Worm (Caenorhabditis elegans) whole organism, L1 larva: ENCODE data around the gene fbxa-81.

Experiments used
- aha-1 ChIP-seq: fragments of 150-350 bp; optimal IDR thresholded peaks from 2 replicates; lab custom pipeline; 2014; ENCODE audit warnings: missing biosample characterization, missing genetic modification characterization
- blmp-1 ChIP-seq: fragments of 150-350 bp; optimal IDR thresholded peaks from 2 replicates; lab custom pipeline; 2014; ENCODE audit warnings: missing biosample characterization, missing genetic modification characterization
- elt-2 ChIP-seq: sonication (generic microtip); optimal IDR thresholded peaks from 2 replicates; lab custom pipeline; 2016; ENCODE audit warnings: missing genetic modification characterization, mild to moderate bottlenecking, inconsistent platforms, missing compliant biosample characterization, missing genetic modification reagents
- elt-3 ChIP-seq, 6 experiments: fragments of 150-350 bp in 1 of 6; sonication (generic microtip); optimal IDR thresholded peaks; 2 replicates each; lab custom pipeline; 2017 to 2018; ENCODE audit warnings: missing biosample characterization in 6 of 6, missing genetic modification characterization in 6 of 6, inconsistent platforms in 1 of 6
- fos-1 ChIP-seq: fragments of 150-350 bp; optimal IDR thresholded peaks from 2 replicates; lab custom pipeline; 2014; ENCODE audit warnings: missing biosample characterization, missing genetic modification characterization
- lin-15B ChIP-seq: fragments of 150-350 bp; sonication (generic microtip); optimal IDR thresholded peaks from 3 replicates; lab custom pipeline; 2014; ENCODE audit warnings: missing biosample characterization, missing genetic modification characterization
- lir-3 ChIP-seq: sonication (generic microtip); optimal IDR thresholded peaks from 2 replicates; lab custom pipeline; 2016; ENCODE audit warnings: mild to moderate bottlenecking, missing genetic modification characterization, moderate library complexity, missing compliant biosample characterization; ENCODE audit not compliant: poor library complexity
- mep-1 ChIP-seq: fragments of 150-350 bp; optimal IDR thresholded peaks from 2 replicates; lab custom pipeline; 2014; ENCODE audit warnings: missing biosample characterization, missing genetic modification characterization
- pag-3 ChIP-seq: sonication (generic microtip); optimal IDR thresholded peaks from 2 replicates; lab custom pipeline; 2017; ENCODE audit warnings: missing genetic modification characterization, mild to moderate bottlenecking, missing compliant biosample characterization, antibody characterized with exemption, borderline replicate concordance; ENCODE audit not compliant: insufficient read depth
- pax-3 ChIP-seq: fragments of 200-800 bp; sonication (Bioruptor generic); optimal IDR thresholded peaks from 2 replicates; lab custom pipeline; 2018; ENCODE audit warnings: mild to moderate bottlenecking, missing genetic modification characterization, moderate library complexity, missing compliant biosample characterization
- snpc-4 ChIP-seq: fragments of 150-350 bp; optimal IDR thresholded peaks from 2 replicates; lab custom pipeline; 2014; ENCODE audit warnings: missing biosample characterization, missing genetic modification characterization
- vab-15 ChIP-seq: sonication (generic microtip); optimal IDR thresholded peaks from 2 replicates; lab custom pipeline; 2017; ENCODE audit warnings: missing genotype, mild to moderate bottlenecking, missing genetic modification characterization, missing compliant biosample characterization
- zag-1 ChIP-seq: fragments of 150-350 bp; optimal IDR thresholded peaks from 2 replicates; lab custom pipeline; 2014; ENCODE audit warnings: missing biosample characterization, missing genetic modification characterization

- TF ChIP-seq zag-1 (tag; lab: Kevin White, UChicago) (no peak), fos-1 (tag; lab: Kevin White, UChicago) (no peak), snpc-4 (tag; lab: Kevin White, UChicago) (no peak), lir-3 (tag; lab: Kevin White, UChicago) (no peak), lin-15B (tag; lab: Kevin White, UChicago) (no peak), pax-3 (tag; lab: Kevin White, UChicago) (no peak), blmp-1 (no peak), vab-15 (tag; lab: Kevin White, UChicago) (no peak), aha-1 (tag; lab: Kevin White, UChicago) (no peak), mep-1 (no peak), elt-2 (tag; lab: Kevin White, UChicago) (no peak), elt-3 (tag; optimal IDR thresholded peaks at IDR 0.05; lab: Kevin White, UChicago) (no peak), pag-3 (no peak)
These were observed 29.4 kb upstream of the fbxa-81 start for ce11 chrX:14571277-14571676.
